Worm (Caenorhabditis elegans) whole organism, mixed stage, embryonic: ENCODE data around the gene par-1.

Source experiments
- elt-1 ChIP-seq: sonication (generic microtip); optimal IDR thresholded peaks from 2 replicates; lab custom pipeline; 2017; ENCODE audit warnings: missing genetic modification characterization, mild to moderate bottlenecking, missing compliant biosample characterization, antibody characterized with exemption, moderate library complexity, borderline replicate concordance; ENCODE audit not compliant: insufficient read depth
- lsy-2 ChIP-seq: fragments of 150-350 bp; optimal IDR thresholded peaks from 2 replicates; lab custom pipeline; 2014; ENCODE audit warnings: missing biosample characterization, missing genetic modification characterization
- sptf-1 ChIP-seq: sonication (generic microtip); optimal IDR thresholded peaks from 2 replicates; lab custom pipeline; 2017; ENCODE audit warnings: mild to moderate bottlenecking, missing genetic modification characterization, moderate library complexity, missing compliant biosample characterization

DNA sequence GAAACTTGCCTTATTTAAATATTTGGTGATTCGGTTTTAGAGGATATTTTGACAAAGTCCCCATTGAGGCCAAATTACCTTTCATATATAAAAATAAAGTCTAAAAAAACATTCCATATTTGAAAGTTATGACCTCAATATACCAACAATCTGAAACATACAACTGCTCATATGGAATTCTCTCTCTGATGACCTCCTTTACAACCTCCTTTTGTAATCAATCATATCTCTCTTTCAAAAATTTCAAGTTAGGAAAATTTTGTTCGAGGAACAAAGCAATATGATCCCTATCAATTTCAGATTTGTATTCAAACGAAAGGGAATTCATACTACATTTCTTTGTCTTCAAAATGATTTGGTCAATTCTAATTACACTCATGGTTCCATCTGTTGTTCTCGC, 65.7 kb downstream of the par-1 start, which contains the start of gene D1086.6:
- no peak for TF ChIP-seq lsy-2
- no peak for TF ChIP-seq sptf-1 (tag; lab: Kevin White, UChicago)
- TF ChIP-seq elt-1 (tag; lab: Kevin White, UChicago), result no peak
